Worm (Caenorhabditis elegans): ENCODE data around the gene M05D6.1.

DNA sequence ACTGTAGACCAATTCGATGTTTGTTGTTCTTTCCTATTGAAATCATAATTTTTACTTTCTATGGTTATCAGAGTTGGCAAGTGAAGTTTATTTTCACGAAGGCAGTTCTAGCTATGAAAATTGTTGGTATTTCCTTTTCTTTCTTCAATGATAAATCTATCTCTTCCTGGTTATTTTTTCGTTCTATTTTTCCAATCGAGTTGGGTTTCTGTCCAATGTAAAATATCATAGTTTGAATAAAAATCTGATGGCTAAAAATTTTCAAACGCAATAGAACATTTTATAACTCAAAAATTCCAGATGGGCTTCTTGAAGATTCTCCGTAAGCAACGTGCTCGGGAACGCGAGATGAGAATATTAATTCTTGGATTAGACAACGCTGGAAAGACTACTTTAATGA is 31.2 kb downstream of the M05D6.1 start, which contains the start of gene evl-20:
- TF ChIP-seq pha-4 (tag; optimal IDR thresholded peaks at IDR 0.05), result no peak
- no peak for TF ChIP-seq egl-5 (tag; optimal IDR thresholded peaks at IDR 0.05)
- no peak for TF ChIP-seq nhr-76 (tag; optimal IDR thresholded peaks at IDR 0.05)
- no peak for TF ChIP-seq mdl-1 (tag; optimal IDR thresholded peaks at IDR 0.05)
- no peak for TF ChIP-seq ztf-11 (tag; optimal IDR thresholded peaks at IDR 0.05)
- no peak for TF ChIP-seq snpc-4 (tag; optimal IDR thresholded peaks at IDR 0.05)
- no peak for TF ChIP-seq ZK546.5 (tag; optimal IDR thresholded peaks at IDR 0.05)
- TF ChIP-seq elt-2 (tag; optimal IDR thresholded peaks at IDR 0.05), result no peak
- no peak for TF ChIP-seq nhr-77 (tag; optimal IDR thresholded peaks at IDR 0.05)
- no peak for TF ChIP-seq ama-1 (optimal IDR thresholded peaks at IDR 0.05)
- no peak for TF ChIP-seq nhr-25 (tag; optimal IDR thresholded peaks at IDR 0.05)

Measured in whole organism, L3 larva.